Worm (Caenorhabditis elegans): ENCODE measurements around the gene hpr-17.

The hpr-17 gene

DNA sequence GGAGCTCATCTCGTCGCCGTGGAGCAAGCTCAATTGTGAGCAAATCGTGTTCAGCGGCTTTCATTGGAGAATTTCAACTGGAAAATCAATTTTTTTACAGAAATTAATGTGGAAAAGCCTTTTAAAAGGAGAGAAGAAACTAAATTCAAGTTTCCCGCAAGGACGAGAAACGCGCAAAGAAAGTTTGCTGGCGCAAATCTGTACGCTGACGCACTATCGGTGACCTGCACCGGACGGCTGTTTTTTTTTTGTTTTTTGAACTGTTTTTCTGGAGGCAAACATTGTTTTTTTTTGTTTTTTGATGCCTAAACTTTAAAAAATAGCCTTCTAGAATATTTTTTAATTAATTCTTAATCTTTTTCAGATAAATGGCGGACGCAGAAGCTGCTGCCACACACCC is at the start of gene hpr-17, which contains the start of gene F32A11.1:
hpr-17 (minus strand) TSS at position 77 of the 400 bp plus-strand sequence.
F32A11.1 (plus strand) TSS at position 359 of the 400 bp plus-strand sequence.
- TF ChIP-seq ceh-90 (tag; optimal IDR thresholded peaks at IDR 0.05) (peak; percentile 51), grh-1 (GFP tag; IDR thresholded peaks at IDR 0.05) (peak; percentile 90), hlh-17 (GFP tag; optimal IDR thresholded peaks at IDR 0.05; ENCODE audit: borderline replicate concordance) (no peak), rnt-1 (tag; optimal IDR thresholded peaks at IDR 0.05) (peak; percentile 96), ceh-63 (GFP tag; optimal IDR thresholded peaks at IDR 0.05) (no peak), aly-2 (tag; optimal IDR thresholded peaks at IDR 0.05) (peak; percentile 79), unc-86 (tag; optimal IDR thresholded peaks at IDR 0.05) (peak; percentile 85), Y116A8C.19 (tag; optimal IDR thresholded peaks at IDR 0.05; ENCODE audit: borderline replicate concordance) (no peak), lin-39 (tag; optimal IDR thresholded peaks at IDR 0.05) (peak; percentile 83), C04F5.9 (tag; optimal IDR thresholded peaks at IDR 0.05) (peak; percentile 69), ceh-88 (GFP tag; IDR thresholded peaks at IDR 0.05) (peak; percentile 36; the same call in 1 of the 2 replicates), nhr-47 (tag; optimal IDR thresholded peaks at IDR 0.05) (peak; percentile 94), dsc-1 (tag; optimal IDR thresholded peaks at IDR 0.05) (peak; percentile 87), irx-1 (tag; optimal IDR thresholded peaks at IDR 0.05) (peak; percentile 89), ceh-8 (GFP tag; optimal IDR thresholded peaks at IDR 0.05) (peak; percentile 75), lir-3 (tag; optimal IDR thresholded peaks at IDR 0.05; ENCODE audit: poor library complexity) (peak; percentile 77), F16B12.6 (tag; optimal IDR thresholded peaks at IDR 0.05) (peak; percentile 74), nhr-19 (GFP tag; conservative IDR thresholded peaks at IDR 0.05) (peak; percentile 92), elt-3 (tag; optimal IDR thresholded peaks at IDR 0.05) (peak in 2 of 6 experiments; percentile 76 to 85), nhr-85 (tag) (peak; percentile 90), isw-1 (GFP tag; IDR thresholded peaks at IDR 0.05) (peak; percentile 88), sox-4 (tag; optimal IDR thresholded peaks at IDR 0.05) (peak; percentile 33), unc-98 (GFP tag; IDR thresholded peaks at IDR 0.05) (peak; percentile 75), ztf-4 (tag; optimal IDR thresholded peaks at IDR 0.05) (peak; percentile 22), ceh-82 (tag; optimal IDR thresholded peaks at IDR 0.05) (peak; percentile 78 to 92 (median 88)), fos-1 (tag; optimal IDR thresholded peaks at IDR 0.05) (peak; percentile 78), lin-15B (tag; optimal IDR thresholded peaks at IDR 0.05) (peak; percentile 90), blmp-1 (tag; optimal IDR thresholded peaks at IDR 0.05) (peak; percentile 54), fkh-10 (GFP tag; optimal IDR thresholded peaks at IDR 0.05) (peak; percentile 40), sup-37 (GFP tag; optimal IDR thresholded peaks at IDR 0.05) (peak; percentile 66), ztf-11 (tag; optimal IDR thresholded peaks at IDR 0.05) (peak in 1 of 2 experiments; percentile 53), lsy-2 (tag; optimal IDR thresholded peaks at IDR 0.05) (peak; percentile 92 to 93), mef-2 (tag; optimal IDR thresholded peaks at IDR 0.05) (peak; percentile 13), hlh-4 (tag; optimal IDR thresholded peaks at IDR 0.05) (no peak), nhr-12 (tag; optimal IDR thresholded peaks at IDR 0.05) (no peak), lin-13 (GFP tag; optimal IDR thresholded peaks at IDR 0.05) (peak; percentile 85), snpc-4 (tag; optimal IDR thresholded peaks at IDR 0.05) (peak; percentile 90), nhr-76 (tag; optimal IDR thresholded peaks at IDR 0.05) (no peak), jun-1 (tag; optimal IDR thresholded peaks at IDR 0.05) (peak; percentile 79), pag-3 (tag; optimal IDR thresholded peaks at IDR 0.05; ENCODE audit: borderline replicate concordance, insufficient read depth) (no peak), nhr-11 (tag; optimal IDR thresholded peaks at IDR 0.05) (peak; percentile 74), egl-13 (tag; optimal IDR thresholded peaks at IDR 0.05) (peak; percentile 49), zag-1 (tag; optimal IDR thresholded peaks at IDR 0.05) (no peak), C34B4.2 (tag; optimal IDR thresholded peaks at IDR 0.05) (no peak), nhr-84 (tag; optimal IDR thresholded peaks at IDR 0.05) (no peak), nhr-77 (tag; optimal IDR thresholded peaks at IDR 0.05) (peak; percentile 67), mab-9 (GFP tag; IDR thresholded peaks at IDR 0.05) (peak; percentile 76), dpl-1 (GFP tag; optimal IDR thresholded peaks at IDR 0.05) (peak; percentile 99), nhr-20 (tag; optimal IDR thresholded peaks at IDR 0.05) (peak; percentile 87), nhr-237 (tag; optimal IDR thresholded peaks at IDR 0.05) (no peak), alr-1 (tag; optimal IDR thresholded peaks at IDR 0.05; ENCODE audit: borderline replicate concordance) (no peak), nhr-28 (tag; optimal IDR thresholded peaks at IDR 0.05) (no peak)
